Fruit fly (Drosophila melanogaster) whole organism, embryonic: ENCODE measurements around the gene CG14220.

ENCODE experiments used
- Asciz ChIP-seq: fragments of 200-800 bp; sonication (Bioruptor generic); optimal IDR thresholded peaks from 2 replicates; lab custom pipeline; 2017; ENCODE audit warnings: missing biosample characterization, mild to moderate bottlenecking, missing genetic modification characterization, missing genetic modification reagents
- Awh ChIP-seq: fragments of 200-800 bp; sonication (Bioruptor generic); IDR thresholded peaks from 2 replicates; pipeline ENCODE4, ENCODE4 v1.3.6; 2022; ENCODE audit warnings: missing biosample characterization, missing genetic modification characterization
- B-H2 ChIP-seq: fragments of 200-800 bp; sonication (Bioruptor generic); optimal IDR thresholded peaks from 2 replicates; lab custom pipeline; 2018; ENCODE audit warnings: missing biosample characterization, mild to moderate bottlenecking, missing genetic modification characterization
- CG10979 ChIP-seq: fragments of 200-800 bp; sonication (Bioruptor generic); optimal IDR thresholded peaks from 2 replicates; lab custom pipeline; 2018; ENCODE audit warnings: missing biosample characterization, mild to moderate bottlenecking, missing genetic modification characterization, moderate library complexity
- CG14965 ChIP-seq: fragments of 200-800 bp; sonication (Bioruptor generic); optimal IDR thresholded peaks from 2 replicates; lab custom pipeline; 2016; ENCODE audit warnings: missing biosample characterization, missing genetic modification characterization, borderline replicate concordance
- CG15011 ChIP-seq: fragments of 200-800 bp; sonication (Bioruptor generic); optimal IDR thresholded peaks from 3 replicates; lab custom pipeline; 2018; ENCODE audit warnings: missing biosample characterization, mild to moderate bottlenecking, missing genetic modification characterization
- CG17186 ChIP-seq: fragments of 200-800 bp; sonication (Bioruptor generic); optimal IDR thresholded peaks from 3 replicates; lab custom pipeline; 2017; ENCODE audit warnings: missing biosample characterization, missing genetic modification reagents, missing genetic modification characterization
- CG17328 ChIP-seq: fragments of 200-800 bp; sonication (Bioruptor generic); IDR thresholded peaks from 2 replicates; pipeline ENCODE4 v1.3.6; 2022; ENCODE audit warnings: missing biosample characterization, missing genetic modification characterization
- CG2875 ChIP-seq: fragments of 200-800 bp; sonication (Bioruptor generic); optimal IDR thresholded peaks from 2 replicates; lab custom pipeline; 2017; ENCODE audit warnings: missing biosample characterization, mild to moderate bottlenecking, missing genetic modification characterization, missing genetic modification reagents
- CG2889 ChIP-seq: fragments of 200-800 bp; sonication (Bioruptor generic); IDR thresholded peaks from 3 replicates; pipeline ENCODE4 v1.3.6; 2022; ENCODE audit warnings: missing biosample characterization, missing genetic modification characterization
- CG30403 ChIP-seq: fragments of 200-800 bp; sonication (Bioruptor generic); optimal IDR thresholded peaks from 3 replicates; lab custom pipeline; 2016; ENCODE audit warnings: missing biosample characterization, missing genetic modification characterization
- CG3281 ChIP-seq: fragments of 200-800 bp; sonication (Bioruptor generic); optimal IDR thresholded peaks from 3 replicates; lab custom pipeline; 2017; ENCODE audit warnings: missing biosample characterization, mild to moderate bottlenecking, missing genetic modification characterization
- CG4424 ChIP-seq: fragments of 200-800 bp; sonication (Bioruptor generic); optimal IDR thresholded peaks from 3 replicates; lab custom pipeline; 2016; ENCODE audit warnings: missing biosample characterization, missing genetic modification characterization
- CG4730 ChIP-seq: fragments of 200-800 bp; sonication (Bioruptor generic); IDR thresholded peaks from 2 replicates; pipeline ENCODE4 v1.3.6; 2022; ENCODE audit warnings: missing biosample characterization, missing genetic modification characterization
- CG5953 ChIP-seq: fragments of 200-800 bp; sonication (Bioruptor generic); IDR thresholded peaks from 2 replicates; pipeline ENCODE4 v1.3.6; 2022; ENCODE audit warnings: missing biosample characterization, missing genetic modification characterization
- CG6689 ChIP-seq: fragments of 200-800 bp; sonication (Bioruptor generic); IDR thresholded peaks from 2 replicates; pipeline ENCODE4 v1.3.6; 2022; ENCODE audit warnings: missing biosample characterization, missing genetic modification characterization
- CG7357 ChIP-seq: fragments of 200-800 bp; sonication (Bioruptor generic); IDR thresholded peaks from 3 replicates; pipeline ENCODE4 v1.3.6; 2022; ENCODE audit warnings: missing biosample characterization, missing genetic modification characterization
- CG7372 ChIP-seq: fragments of 200-800 bp; sonication (Bioruptor generic); IDR thresholded peaks from 2 replicates; pipeline ENCODE4 v1.3.6; 2022; ENCODE audit warnings: missing biosample characterization, missing genetic modification characterization
- CG9876 ChIP-seq: fragments of 200-800 bp; sonication (Bioruptor generic); optimal IDR thresholded peaks from 2 replicates; lab custom pipeline; 2016; ENCODE audit warnings: missing biosample characterization, missing genetic modification characterization
- CHES-1-like ChIP-seq: fragments of 200-800 bp; sonication (Bioruptor generic); optimal IDR thresholded peaks from 2 replicates; lab custom pipeline; 2016; ENCODE audit warnings: missing biosample characterization, missing genetic modification characterization
- Dref ChIP-seq: fragments of 200-800 bp; sonication (Bioruptor generic); IDR thresholded peaks from 2 replicates; pipeline ENCODE4 v1.3.6; 2022; ENCODE audit warnings: missing biosample characterization, missing genetic modification characterization
- Gug ChIP-seq: fragments of 200-800 bp; sonication (Bioruptor generic); IDR thresholded peaks from 4 replicates; pipeline ENCODE4 v1.3.6; 2022; ENCODE audit warnings: missing biosample characterization, missing genetic modification characterization
- HmgD ChIP-seq: fragments of 200-800 bp; sonication (Bioruptor generic); optimal IDR thresholded peaks from 3 replicates; lab custom pipeline; 2016; ENCODE audit warnings: missing biosample characterization, missing genetic modification characterization
- NC2α ChIP-seq: fragments of 200-800 bp; sonication (Bioruptor generic); optimal IDR thresholded peaks from 2 replicates; lab custom pipeline; 2016; ENCODE audit warnings: missing biosample characterization, missing genetic modification characterization
- NC2β ChIP-seq: fragments of 200-800 bp; sonication (Bioruptor generic); optimal IDR thresholded peaks from 2 replicates; lab custom pipeline; 2016; ENCODE audit warnings: missing biosample characterization, missing genetic modification characterization
- ash1 ChIP-seq: fragments of 200-800 bp; sonication (Bioruptor generic); optimal IDR thresholded peaks from 2 replicates; lab custom pipeline; 2018; ENCODE audit warnings: missing biosample characterization, mild to moderate bottlenecking, missing genetic modification characterization
- esg ChIP-seq: fragments of 200-800 bp; sonication (Bioruptor generic); conservative IDR thresholded peaks from 2 replicates; pipeline ENCODE4 v1.3.6; 2022; ENCODE audit warnings: missing biosample characterization, missing genetic modification characterization
- fd96Cb ChIP-seq: fragments of 200-800 bp; sonication (Bioruptor generic); optimal IDR thresholded peaks from 2 replicates; lab custom pipeline; 2018; ENCODE audit warnings: missing biosample characterization, mild to moderate bottlenecking, missing genetic modification characterization, moderate library complexity
- lbe ChIP-seq: fragments of 200-800 bp; sonication (Bioruptor generic); optimal IDR thresholded peaks from 2 replicates; lab custom pipeline; 2016; ENCODE audit warnings: missing biosample characterization, mild to moderate bottlenecking, missing genetic modification characterization
- lilli ChIP-seq: fragments of 200-800 bp; sonication (Bioruptor generic); optimal IDR thresholded peaks from 3 replicates; lab custom pipeline; 2016; ENCODE audit warnings: missing biosample characterization, missing genetic modification characterization
- nerfin-2 ChIP-seq: fragments of 200-800 bp; sonication (Bioruptor generic); IDR thresholded peaks from 2 replicates; pipeline ENCODE4 v1.3.6; 2022; ENCODE audit warnings: missing biosample characterization, missing genetic modification characterization; ENCODE audit not compliant: partially characterized antibody
- prd ChIP-seq, 3 experiments: fragments of >200 bp in 2 of 3; fragments of 200-800 bp in 1 of 3; sonication (Bioruptor generic) in 1 of 3; optimal IDR thresholded peaks in 2 of 3; IDR thresholded peaks in 1 of 3; 2 replicates in 2 of 3; 3 replicates in 1 of 3; pipeline versions ENCODE4 v1.3.6 to Lab custom; 2017 to 2022; ENCODE audit warnings: missing biosample characterization in 1 of 3, missing genetic modification characterization in 1 of 3
- pzg ChIP-seq: fragments of 200-800 bp; sonication (Bioruptor generic); optimal IDR thresholded peaks from 3 replicates; lab custom pipeline; 2018; ENCODE audit warnings: missing biosample characterization, mild to moderate bottlenecking, missing genetic modification characterization, moderate library complexity
- rib ChIP-seq: fragments of 200-800 bp; sonication (Bioruptor generic); IDR thresholded peaks from 2 replicates; pipeline ENCODE4 v1.3.6; 2022; ENCODE audit warnings: missing biosample characterization, missing genetic modification characterization
- salm ChIP-seq: fragments of 200-800 bp; sonication (Bioruptor generic); optimal IDR thresholded peaks from 2 replicates; lab custom pipeline; 2018; ENCODE audit warnings: missing biosample characterization, mild to moderate bottlenecking, missing genetic modification characterization
- scrt ChIP-seq: fragments of 200-800 bp; sonication (Bioruptor generic); optimal IDR thresholded peaks from 2 replicates; lab custom pipeline; 2018; ENCODE audit warnings: missing biosample characterization, mild to moderate bottlenecking, missing genetic modification characterization, moderate library complexity
- seq ChIP-seq: fragments of 200-800 bp; sonication (Bioruptor generic); IDR thresholded peaks from 2 replicates; pipeline ENCODE4 v1.3.6; 2022; ENCODE audit warnings: missing biosample characterization, missing genetic modification characterization
- slp2 ChIP-seq: fragments of 200-800 bp; sonication (Bioruptor generic); optimal IDR thresholded peaks from 2 replicates; lab custom pipeline; 2016; ENCODE audit warnings: missing biosample characterization, missing genetic modification characterization
- ssp ChIP-seq: fragments of 200-800 bp; sonication (Bioruptor generic); IDR thresholded peaks from 2 replicates; pipeline ENCODE4 v1.3.6; 2022; ENCODE audit warnings: missing biosample characterization, missing genetic modification characterization
- tap ChIP-seq: fragments of 200-800 bp; optimal IDR thresholded peaks from 3 replicates; lab custom pipeline; 2019; ENCODE audit warnings: missing biosample characterization, mild to moderate bottlenecking, missing genetic modification characterization, moderate library complexity
- tgo ChIP-seq: fragments of 200-800 bp; sonication (Bioruptor generic); IDR thresholded peaks from 3 replicates; pipeline ENCODE4 v1.3.6; 2022; ENCODE audit warnings: missing biosample characterization, missing genetic modification characterization
- twi ChIP-seq: fragments of 200-800 bp; optimal IDR thresholded peaks from 2 replicates; lab custom pipeline; 2019; ENCODE audit warnings: missing biosample characterization, mild to moderate bottlenecking, missing genetic modification characterization, moderate library complexity
- wor ChIP-seq: fragments of 200-800 bp; sonication (Bioruptor generic); IDR thresholded peaks from 2 replicates; pipeline ENCODE4 v1.3.6; 2022; ENCODE audit warnings: missing biosample characterization, missing genetic modification characterization

The CG14220 gene

dm6 chrX:19597684-19598363, 3.8 kb downstream of the CG14220 start, which contains the start of gene RpS10b (continued):
- TF ChIP-seq esg (GFP tag; lab: Robert Waterston, UW) (0 out of 2 replicates have a peak, but pooled peaks have one; percentile 19), CG5953 (GFP tag; lab: Robert Waterston, UW) (peak; percentile 74), CG3281 (GFP tag; lab: Kevin White, UChicago) (peak; percentile 94), lbe (GFP tag; lab: Kevin White, UChicago) (peak; percentile 71), tgo (peak; percentile 38; the same call in 2 of the 3 replicates), HmgD (GFP tag; lab: Kevin White, UChicago) (peak; percentile 80), CG9876 (GFP tag; lab: Kevin White, UChicago) (peak; percentile 89), CG17186 (GFP tag; lab: Kevin White, UChicago) (peak; percentile 91), CG6689 (GFP tag; lab: Robert Waterston, UW) (peak; percentile 70), CG4730 (0 out of 2 replicates have a peak, but pooled peaks have one; percentile 25), CG4424 (GFP tag; lab: Kevin White, UChicago) (peak; percentile 79), CG17328 (GFP tag; lab: Robert Waterston, UW) (peak; percentile 89), CHES-1-like (peak; percentile 94), prd (optimal IDR thresholded peaks at IDR 0.05; lab: Kevin White, UChicago) (no peak), prd (GFP tag; IDR thresholded peaks at IDR 0.05; lab: Robert Waterston, UW) (peak; percentile 60), NC2β (GFP tag; lab: Kevin White, UChicago) (peak; percentile 97), lilli (peak; percentile 28), rib (GFP tag; lab: Robert Waterston, UW) (no peak; the same call in 1 of the 2 replicates), ash1 (GFP tag; lab: Kevin White, UChicago) (peak; percentile 81), scrt (GFP tag; lab: Kevin White, UChicago) (peak; percentile 88), CG14965 (peak; percentile 68), Awh (GFP tag; lab: Robert Waterston, UW) (peak; percentile 82), CG30403 (GFP tag; lab: Kevin White, UChicago) (peak; percentile 75), CG2889 (GFP tag; lab: Robert Waterston, UW) (peak; percentile 51; the same call in 1 of the 3 replicates), CG2875 (peak; percentile 91), Gug (GFP tag; lab: Robert Waterston, UW) (peak; percentile 49; the same call in 2 of the 4 replicates), Dref (peak; percentile 84), fd96Cb (tag; lab: Kevin White, UChicago) (peak; percentile 56), Asciz (GFP tag; lab: Kevin White, UChicago) (peak; percentile 94), CG7372 (GFP tag; lab: Robert Waterston, UW) (peak; percentile 41), twi (tag; lab: Kevin White, UChicago) (peak; percentile 76), salm (tag; lab: Kevin White, UChicago) (peak; percentile 83), tap (peak; percentile 60), CG15011 (peak; percentile 95), wor (GFP tag; lab: Robert Waterston, UW) (peak; percentile 50), CG10979 (tag; lab: Kevin White, UChicago) (peak; percentile 77), slp2 (peak; percentile 91), seq (GFP tag; lab: Robert Waterston, UW) (peak; percentile 83), B-H2 (peak; percentile 88), NC2α (GFP tag; lab: Kevin White, UChicago) (peak; percentile 94), ssp (GFP tag; lab: Robert Waterston, UW) (peak; percentile 64), nerfin-2 (peak; percentile 86), CG7357 (GFP tag; lab: Robert Waterston, UW) (peak; percentile 57; the same call in 1 of the 3 replicates), pzg (GFP tag; lab: Kevin White, UChicago) (peak; percentile 82)
